Worm (Caenorhabditis elegans): ENCODE data around the gene phy-4.

phy-4 gene

ce11 chrV:19540916-19541315, 27.5 kb upstream of the phy-4 start:
- TF ChIP-seq zfh-2 (GFP tag; conservative IDR thresholded peaks at IDR 0.05): peak; percentile 95
- no peak for TF ChIP-seq cebp-1 (GFP tag; IDR thresholded peaks at IDR 0.05)
- TF ChIP-seq cebp-1 (tag; optimal IDR thresholded peaks at IDR 0.05): peak; percentile 1
- peak; percentile 87; the same call in 1 of the 2 replicates for TF ChIP-seq egrh-3 (GFP tag; IDR thresholded peaks at IDR 0.05)
- TF ChIP-seq F33H1.4 (GFP tag; IDR thresholded peaks at IDR 0.05): no peak

ce11 chrV:19533480-19533879, 20.0 kb upstream of the phy-4 start:
- no peak for TF ChIP-seq nhr-27 (tag; optimal IDR thresholded peaks at IDR 0.05)
- peak; percentile 53 for TF ChIP-seq hmg-1.2 (GFP tag; IDR thresholded peaks at IDR 0.05)
- TF ChIP-seq athp-1 (tag; optimal IDR thresholded peaks at IDR 0.05): no peak
- TF ChIP-seq nhr-80 (tag; optimal IDR thresholded peaks at IDR 0.05): peak; percentile 51
- no peak for TF ChIP-seq C17E4.6 (GFP tag; IDR thresholded peaks at IDR 0.05)
- TF ChIP-seq lin-35 (GFP tag; optimal IDR thresholded peaks at IDR 0.05): no peak
- peak; percentile 40 for TF ChIP-seq lin-40 (tag; optimal IDR thresholded peaks at IDR 0.05)
- TF ChIP-seq xnd-1 (tag; optimal IDR thresholded peaks at IDR 0.05): no peak
- no peak for TF ChIP-seq dpl-1 (GFP tag; optimal IDR thresholded peaks at IDR 0.05)
- TF ChIP-seq F52B5.7 (tag; optimal IDR thresholded peaks at IDR 0.05): no peak
- no peak for TF ChIP-seq let-526 (GFP tag; IDR thresholded peaks at IDR 0.05)
- no peak for TF ChIP-seq B0019.2 (GFP tag; conservative IDR thresholded peaks at IDR 0.05)
- no peak for TF ChIP-seq ztf-22 (GFP tag; optimal IDR thresholded peaks at IDR 0.05)
- no peak for TF ChIP-seq snpc-1.3 (tag; optimal IDR thresholded peaks at IDR 0.05; ENCODE audit: insufficient read depth)
- no peak for TF ChIP-seq F33H1.4 (GFP tag; IDR thresholded peaks at IDR 0.05)
- no peak for TF ChIP-seq D2030.7 (GFP tag; IDR thresholded peaks at IDR 0.05)
- no peak for TF ChIP-seq attf-3 (GFP tag; conservative IDR thresholded peaks at IDR 0.05)
- TF ChIP-seq Y53G8AR.9 (GFP tag; conservative IDR thresholded peaks at IDR 0.05): no peak
- no peak for TF ChIP-seq lsy-27 (tag; optimal IDR thresholded peaks at IDR 0.05; ENCODE audit: borderline replicate concordance, insufficient read depth)
- TF ChIP-seq ztf-3 (GFP tag; optimal IDR thresholded peaks at IDR 0.05): no peak
- TF ChIP-seq unc-62 (GFP tag; optimal IDR thresholded peaks at IDR 0.05): no peak
- no peak for TF ChIP-seq mes-4 (tag; optimal IDR thresholded peaks at IDR 0.05)
- TF ChIP-seq let-607 (tag; optimal IDR thresholded peaks at IDR 0.05): peak in 1 of 2 experiments; percentile 9
- no peak for TF ChIP-seq repo-1 (tag; optimal IDR thresholded peaks at IDR 0.05)
- no peak for TF ChIP-seq nhr-120 (GFP tag; IDR thresholded peaks at IDR 0.05)
- no peak for TF ChIP-seq die-1 (tag; optimal IDR thresholded peaks at IDR 0.05)
- no peak for TF ChIP-seq ccch-3 (GFP tag; optimal IDR thresholded peaks at IDR 0.05)
- TF ChIP-seq atf-7 (tag; optimal IDR thresholded peaks at IDR 0.05): peak; percentile 86
- TF ChIP-seq hsf-1 (GFP tag; IDR thresholded peaks at IDR 0.05): no peak
- no peak for TF ChIP-seq sptf-2 (GFP tag; optimal IDR thresholded peaks at IDR 0.05)

DNA sequence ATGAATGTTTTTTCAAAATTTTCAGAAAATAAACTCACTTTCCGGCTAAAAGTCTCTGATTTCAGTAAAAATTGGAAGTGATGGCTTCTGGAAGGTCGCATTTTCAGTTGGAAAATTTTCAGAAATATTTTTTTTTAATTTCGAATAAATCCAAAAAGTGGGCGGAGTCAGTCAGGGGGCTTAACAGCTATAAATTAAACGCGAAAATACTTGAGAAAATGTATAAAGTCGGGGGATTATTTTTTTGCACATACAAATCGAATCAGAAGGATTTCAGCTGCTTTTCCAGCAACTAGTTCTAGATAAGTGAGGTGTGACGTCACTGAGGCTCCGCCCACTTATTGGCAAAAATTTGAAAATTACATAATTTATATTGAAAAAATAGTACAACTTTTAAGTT, 19.6 kb upstream of the phy-4 start, which contains the start of gene Y43F8B.2:
Y43F8B.2 (minus strand) TSS at position 101 of the 400 bp plus-strand sequence.
- no peak for TF ChIP-seq B0261.1 (tag; optimal IDR thresholded peaks at IDR 0.05)
- TF ChIP-seq dox-1 (GFP tag; IDR thresholded peaks at IDR 0.05): no peak
- no peak for TF ChIP-seq ztf-6 (GFP tag; IDR thresholded peaks at IDR 0.05)
- no peak for TF ChIP-seq sdz-38 (tag; optimal IDR thresholded peaks at IDR 0.05)
- no peak for TF ChIP-seq ztf-18 (tag; optimal IDR thresholded peaks at IDR 0.05)
- no peak for TF ChIP-seq pha-4 (tag; optimal IDR thresholded peaks at IDR 0.05)
- no peak for TF ChIP-seq hmg-1.2 (GFP tag; IDR thresholded peaks at IDR 0.05)
- no peak for TF ChIP-seq sptf-2 (GFP tag; optimal IDR thresholded peaks at IDR 0.05)
- TF ChIP-seq madf-6 (GFP tag; IDR thresholded peaks at IDR 0.05): no peak
- no peak for TF ChIP-seq lin-26 (GFP tag; IDR thresholded peaks at IDR 0.05)
- TF ChIP-seq snpc-3.4 (tag; optimal IDR thresholded peaks at IDR 0.05): no peak
- TF ChIP-seq T26A5.8 (tag; optimal IDR thresholded peaks at IDR 0.05): no peak
- no peak for TF ChIP-seq mxl-1 (tag; optimal IDR thresholded peaks at IDR 0.05)
- no peak for TF ChIP-seq Y79H2A.3 (GFP tag; conservative IDR thresholded peaks at IDR 0.05)
- TF ChIP-seq egl-44 (GFP tag; IDR thresholded peaks at IDR 0.05): no peak
- no peak for TF ChIP-seq unc-130 (GFP tag; optimal IDR thresholded peaks at IDR 0.05)
- TF ChIP-seq bed-2 (GFP tag; IDR thresholded peaks at IDR 0.05): no peak

Data from whole organism, young adult.